Worm (Caenorhabditis elegans) whole organism, early embryonic: ENCODE measurements around the gene srh-82.
A peak's percentile ranks its signal among the peaks of the same experiment; 100 is the strongest.

Source experiments
- B0310.2 ChIP-seq: sonication (generic microtip); optimal IDR thresholded peaks from 2 replicates; lab custom pipeline; 2016; ENCODE audit warnings: mild to moderate bottlenecking, missing genetic modification characterization, missing compliant biosample characterization
- F13C5.2 ChIP-seq: sonication (generic microtip); optimal IDR thresholded peaks from 2 replicates; lab custom pipeline; 2017; ENCODE audit warnings: mild to moderate bottlenecking, missing genetic modification characterization, inconsistent platforms, missing compliant biosample characterization
- aly-1 ChIP-seq: sonication (generic microtip); optimal IDR thresholded peaks from 2 replicates; lab custom pipeline; 2016; ENCODE audit warnings: missing genetic modification characterization, missing compliant biosample characterization
- ama-1 ChIP-seq: fragments of 150-350 bp; optimal IDR thresholded peaks from 2 replicates; lab custom pipeline; 2014
- ceh-13 ChIP-seq: fragments of 200-800 bp; sonication (Bioruptor generic); optimal IDR thresholded peaks from 2 replicates; lab custom pipeline; 2018; ENCODE audit warnings: mild to moderate bottlenecking, missing genetic modification characterization, missing compliant biosample characterization
- ceh-36 ChIP-seq: sonication (generic microtip); optimal IDR thresholded peaks from 2 replicates; lab custom pipeline; 2016; ENCODE audit warnings: missing genetic modification characterization, inconsistent platforms, missing compliant biosample characterization
- ets-7 ChIP-seq: sonication (generic microtip); optimal IDR thresholded peaks from 2 replicates; lab custom pipeline; 2016; ENCODE audit warnings: missing genotype, missing genetic modification characterization, missing compliant biosample characterization
- flt-1 ChIP-seq: fragments of 200-800 bp; sonication (Bioruptor generic); IDR thresholded peaks from 2 replicates; pipeline ENCODE4 v1.3.6; 2022; ENCODE audit warnings: missing genetic modification characterization, missing compliant biosample characterization
- hmbx-1 ChIP-seq: sonication (generic microtip); optimal IDR thresholded peaks from 2 replicates; lab custom pipeline; 2016; ENCODE audit warnings: mild to moderate bottlenecking, missing genetic modification characterization, missing compliant biosample characterization
- hmg-4 ChIP-seq: fragments of 200-800 bp; sonication (Bioruptor generic); optimal IDR thresholded peaks from 2 replicates; lab custom pipeline; 2018; ENCODE audit warnings: mild to moderate bottlenecking, missing genetic modification characterization, missing compliant biosample characterization
- hnd-1 ChIP-seq: sonication (generic microtip); optimal IDR thresholded peaks from 2 replicates; lab custom pipeline; 2016; ENCODE audit warnings: missing genetic modification characterization, missing compliant biosample characterization
- pes-1 ChIP-seq: fragments of 200-800 bp; sonication (Bioruptor generic); IDR thresholded peaks from 2 replicates; pipeline ENCODE4 v1.3.6; 2022; ENCODE audit warnings: missing genetic modification reagents, missing genetic modification characterization, missing compliant biosample characterization
- scrt-1 ChIP-seq: fragments of 200-800 bp; sonication (Bioruptor generic); IDR thresholded peaks from 2 replicates; pipeline ENCODE4 v1.3.6; 2022; ENCODE audit warnings: missing genetic modification characterization, missing compliant biosample characterization
- sea-1 ChIP-seq: fragments of 200-800 bp; sonication (Bioruptor generic); conservative IDR thresholded peaks from 2 replicates; pipeline ENCODE4 v1.3.6; 2022; ENCODE audit warnings: missing genetic modification characterization, missing compliant biosample characterization
- tbx-11 ChIP-seq: fragments of 200-800 bp; sonication (Bioruptor generic); IDR thresholded peaks from 2 replicates; pipeline ENCODE4 v1.3.6; 2022; ENCODE audit warnings: missing genetic modification characterization, missing compliant biosample characterization
- tbx-37 ChIP-seq: fragments of 200-800 bp; sonication (Bioruptor generic); conservative IDR thresholded peaks from 2 replicates; pipeline ENCODE4 v1.3.6; 2022; ENCODE audit warnings: missing genetic modification reagents, missing genetic modification characterization, missing compliant biosample characterization
- tra-4 ChIP-seq: sonication (generic microtip); optimal IDR thresholded peaks from 2 replicates; lab custom pipeline; 2017; ENCODE audit warnings: missing genetic modification characterization, missing compliant biosample characterization

The srh-82 gene

DNA sequence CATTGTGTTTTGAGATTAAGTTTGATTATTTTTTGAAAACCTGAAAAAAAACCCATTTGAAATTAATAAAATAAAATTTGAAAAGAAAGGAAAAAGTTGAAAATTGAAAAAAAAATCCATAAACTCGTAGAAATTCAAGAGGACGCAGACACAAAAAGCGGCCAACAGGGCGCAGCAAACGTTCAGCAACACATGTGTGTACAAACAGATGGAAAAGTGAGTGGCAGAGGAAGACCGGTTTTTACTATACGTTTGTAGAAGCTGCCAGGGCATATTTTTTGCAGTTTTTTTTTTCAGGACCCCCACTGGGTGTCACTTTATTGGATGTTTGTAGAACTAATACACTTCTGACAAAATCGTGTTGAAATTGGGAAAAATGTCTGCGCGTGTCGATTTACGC is 22.1 kb upstream of the srh-82 start, which contains the start of gene cgp-1:
Gene cgp-1, minus strand, starts transcription at position 40 of the 400 bp plus-strand sequence.
- TF ChIP-seq ceh-13 (GFP tag; lab: Kevin White, UChicago) = no peak
- TF ChIP-seq ama-1 = no peak
- TF ChIP-seq hnd-1 (tag; lab: Kevin White, UChicago) = no peak
- no peak for TF ChIP-seq flt-1
- TF ChIP-seq ceh-36 (tag; lab: Kevin White, UChicago) = no peak
- TF ChIP-seq F13C5.2 (tag; lab: Kevin White, UChicago) = no peak
- no peak for TF ChIP-seq B0310.2
- no peak for TF ChIP-seq aly-1 (tag; lab: Kevin White, UChicago)
- TF ChIP-seq pes-1 (GFP tag; lab: Robert Waterston, UW) = no peak
- TF ChIP-seq sea-1 (GFP tag; lab: Robert Waterston, UW) = no peak
- no peak for TF ChIP-seq scrt-1 (GFP tag; lab: Robert Waterston, UW)
- no peak for TF ChIP-seq tra-4 (tag; lab: Kevin White, UChicago)
- TF ChIP-seq tbx-11 (GFP tag; lab: Robert Waterston, UW) = no peak
- TF ChIP-seq tbx-37 (GFP tag; lab: Robert Waterston, UW) = no peak
- no peak for TF ChIP-seq hmbx-1
- no peak for TF ChIP-seq ets-7 (tag; lab: Kevin White, UChicago)

DNA sequence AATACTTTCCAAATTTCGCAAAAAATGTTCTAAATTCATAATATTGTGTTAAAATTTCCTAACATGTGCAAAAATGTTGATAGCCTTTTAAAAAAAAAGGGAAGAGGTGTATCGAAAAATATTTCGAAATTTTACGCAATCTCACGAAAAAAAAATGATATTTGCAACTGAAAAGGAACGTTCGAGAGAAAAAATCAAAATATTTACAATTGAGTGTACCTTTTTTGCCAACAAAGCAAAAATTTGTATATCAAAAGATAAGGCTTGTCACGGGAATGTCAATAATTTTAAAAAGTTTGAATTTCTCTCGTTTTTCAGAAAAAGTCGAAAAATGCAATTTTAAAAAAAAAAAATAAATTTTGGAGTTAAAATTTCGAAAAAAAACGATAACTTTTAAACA is 21.4 kb upstream of the srh-82 start:
- no peak for TF ChIP-seq F13C5.2 (tag; lab: Kevin White, UChicago)
- TF ChIP-seq tbx-11 (GFP tag; lab: Robert Waterston, UW) = no peak
- no peak for TF ChIP-seq ceh-36 (tag; lab: Kevin White, UChicago)
- TF ChIP-seq hnd-1 (tag; lab: Kevin White, UChicago) = no peak
- no peak for TF ChIP-seq scrt-1 (GFP tag; lab: Robert Waterston, UW)
- TF ChIP-seq flt-1 = no peak
- no peak for TF ChIP-seq ets-7 (tag; lab: Kevin White, UChicago)
- TF ChIP-seq hmbx-1 = no peak
- TF ChIP-seq aly-1 (tag; lab: Kevin White, UChicago) = no peak
- TF ChIP-seq B0310.2 = no peak
- no peak for TF ChIP-seq sea-1 (GFP tag; lab: Robert Waterston, UW)
- no peak for TF ChIP-seq pes-1 (GFP tag; lab: Robert Waterston, UW)
- TF ChIP-seq ama-1 = no peak

DNA sequence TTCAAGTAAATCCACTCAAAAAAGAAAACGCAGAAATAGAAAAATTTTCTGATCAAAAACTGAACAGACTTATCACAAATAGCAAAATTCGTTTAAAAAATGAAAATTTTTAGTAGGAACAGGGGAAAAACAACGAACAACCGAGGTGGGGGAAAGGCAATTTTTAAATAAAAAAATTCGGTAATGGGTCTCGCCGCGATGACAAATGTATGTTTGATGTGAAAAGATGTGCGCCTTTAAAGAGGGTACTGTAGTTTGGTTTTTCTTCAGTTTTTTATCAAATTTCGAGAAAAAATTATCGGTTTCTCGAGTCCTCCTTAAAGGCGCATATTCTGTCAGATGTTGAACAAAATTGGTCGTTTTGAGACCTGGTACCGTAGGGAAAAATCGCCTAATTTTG is 21.0 kb upstream of the srh-82 start:
- no peak for TF ChIP-seq B0310.2
- no peak for TF ChIP-seq scrt-1 (GFP tag; lab: Robert Waterston, UW)
- no peak for TF ChIP-seq ama-1
- TF ChIP-seq aly-1 (tag; lab: Kevin White, UChicago) = no peak
- TF ChIP-seq tbx-37 (GFP tag; lab: Robert Waterston, UW) = no peak
- TF ChIP-seq F13C5.2 (tag; lab: Kevin White, UChicago) = no peak
- TF ChIP-seq ets-7 (tag; lab: Kevin White, UChicago) = no peak
- TF ChIP-seq tra-4 (tag; lab: Kevin White, UChicago) = no peak
- no peak for TF ChIP-seq pes-1 (GFP tag; lab: Robert Waterston, UW)
- TF ChIP-seq ceh-13 (GFP tag; lab: Kevin White, UChicago) = no peak
- TF ChIP-seq hmbx-1 = no peak
- TF ChIP-seq hnd-1 (tag; lab: Kevin White, UChicago) = no peak
- no peak for TF ChIP-seq hmg-4 (GFP tag; lab: Kevin White, UChicago)
- no peak for TF ChIP-seq tbx-11 (GFP tag; lab: Robert Waterston, UW)
- no peak for TF ChIP-seq flt-1
- no peak for TF ChIP-seq sea-1 (GFP tag; lab: Robert Waterston, UW)
- no peak for TF ChIP-seq ceh-36 (tag; lab: Kevin White, UChicago)

DNA sequence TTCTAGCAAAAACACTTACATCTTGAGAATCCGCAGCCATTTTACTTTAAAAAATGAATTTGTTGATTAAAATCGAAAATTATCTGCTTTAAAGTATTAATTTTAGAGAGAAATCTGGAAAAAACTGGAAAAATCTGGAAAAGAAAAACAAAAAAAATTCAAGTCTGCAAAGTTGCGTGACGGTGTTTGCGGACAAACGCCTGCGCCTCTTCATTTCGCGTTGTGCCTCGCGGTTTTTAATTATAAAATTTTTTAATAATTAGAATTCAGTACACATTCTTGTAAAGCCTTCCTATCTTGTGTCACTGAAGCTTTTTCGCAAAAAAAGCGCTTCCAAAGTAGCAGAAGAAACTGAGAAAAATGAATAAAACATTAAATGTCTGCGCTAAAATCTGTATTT is 18.3 kb upstream of the srh-82 start, which contains the start of gene W03F9.1:
Gene W03F9.1, minus strand, starts transcription at position 109 of the 400 bp plus-strand sequence.
- TF ChIP-seq ceh-13 (GFP tag; lab: Kevin White, UChicago) (no peak), ets-7 (tag; lab: Kevin White, UChicago) (no peak), B0310.2 (no peak), hmbx-1 (peak; percentile 28), hnd-1 (tag; lab: Kevin White, UChicago) (no peak), scrt-1 (GFP tag; lab: Robert Waterston, UW) (no peak), tbx-37 (GFP tag; lab: Robert Waterston, UW) (no peak), tra-4 (tag; lab: Kevin White, UChicago) (no peak), flt-1 (no peak), aly-1 (tag; lab: Kevin White, UChicago) (no peak), F13C5.2 (tag; lab: Kevin White, UChicago) (peak; percentile 29), hmg-4 (GFP tag; lab: Kevin White, UChicago) (no peak), ama-1 (no peak), ceh-36 (tag; lab: Kevin White, UChicago) (no peak), tbx-11 (GFP tag; lab: Robert Waterston, UW) (no peak), pes-1 (GFP tag; lab: Robert Waterston, UW) (0 out of 2 replicates have a peak, but pooled peaks have one; percentile 14), sea-1 (GFP tag; lab: Robert Waterston, UW) (no peak)

DNA sequence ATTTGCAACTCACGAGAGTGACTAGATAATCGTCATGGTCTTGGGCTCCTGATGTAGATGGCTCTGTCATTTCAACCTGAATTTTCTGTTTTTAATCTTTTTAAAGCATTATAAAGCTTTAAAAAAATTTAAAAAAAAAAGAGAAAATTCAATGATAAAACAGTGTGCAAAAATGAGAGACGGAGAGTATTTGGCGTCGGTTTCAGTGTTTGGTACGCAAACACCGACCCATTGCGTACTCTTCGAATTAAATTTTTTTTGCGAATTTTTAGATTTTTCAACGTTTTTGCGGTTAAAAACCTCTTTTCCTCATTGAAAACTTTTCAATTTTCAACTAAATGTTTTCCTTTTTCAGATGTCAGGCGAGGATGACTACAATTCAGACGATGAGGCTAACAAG is 17.0 kb upstream of the srh-82 start, which contains the start of the genes W03F9.2 and sftb-2:
Gene W03F9.2, minus strand, starts transcription at position 153 of the 400 bp plus-strand sequence.
Gene sftb-2, plus strand, starts transcription at position 356 of the 400 bp plus-strand sequence.
- TF ChIP-seq tra-4 (tag; lab: Kevin White, UChicago) (no peak), ets-7 (tag; lab: Kevin White, UChicago) (no peak), ama-1 (no peak), hmg-4 (GFP tag; lab: Kevin White, UChicago) (no peak), ceh-13 (GFP tag; lab: Kevin White, UChicago) (no peak), tbx-11 (GFP tag; lab: Robert Waterston, UW) (no peak), B0310.2 (no peak), hnd-1 (tag; lab: Kevin White, UChicago) (no peak), tbx-37 (GFP tag; lab: Robert Waterston, UW) (no peak), scrt-1 (GFP tag; lab: Robert Waterston, UW) (no peak), aly-1 (tag; lab: Kevin White, UChicago) (no peak), F13C5.2 (tag; lab: Kevin White, UChicago) (no peak), sea-1 (GFP tag; lab: Robert Waterston, UW) (no peak), hmbx-1 (no peak), flt-1 (no peak), ceh-36 (tag; lab: Kevin White, UChicago) (no peak), pes-1 (GFP tag; lab: Robert Waterston, UW) (no peak)

DNA sequence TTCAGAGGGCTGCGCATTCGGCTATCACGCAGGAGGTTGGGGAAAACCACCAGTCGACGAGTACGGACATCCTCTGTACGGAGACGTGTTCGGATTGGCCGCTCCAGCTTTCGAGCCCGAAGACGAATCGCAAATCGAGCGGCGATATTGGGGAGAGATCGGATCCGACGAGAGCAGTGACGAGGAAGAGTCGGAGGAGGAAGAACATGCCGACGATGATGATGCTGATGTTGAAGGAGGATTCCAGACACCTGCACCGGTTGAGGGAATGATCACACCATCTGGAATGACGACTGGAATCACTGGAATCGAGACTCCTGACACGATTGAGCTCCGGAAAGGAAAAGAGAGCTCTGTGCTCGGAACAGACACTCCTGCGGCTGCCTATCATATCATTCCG is 14.7 kb upstream of the srh-82 start:
- TF ChIP-seq ets-7 (tag; lab: Kevin White, UChicago) (no peak), tra-4 (tag; lab: Kevin White, UChicago) (no peak), tbx-37 (GFP tag; lab: Robert Waterston, UW) (no peak), aly-1 (tag; lab: Kevin White, UChicago) (no peak), scrt-1 (GFP tag; lab: Robert Waterston, UW) (no peak), hnd-1 (tag; lab: Kevin White, UChicago) (no peak), flt-1 (no peak), F13C5.2 (tag; lab: Kevin White, UChicago) (no peak), pes-1 (GFP tag; lab: Robert Waterston, UW) (no peak), tbx-11 (GFP tag; lab: Robert Waterston, UW) (no peak), ama-1 (no peak)
